Worm (Caenorhabditis elegans) whole organism, L4 larva: ENCODE measurements around the gene cyp-33B1.

Source experiments
- F49E8.2 ChIP-seq: sonication (generic microtip); optimal IDR thresholded peaks from 2 replicates; lab custom pipeline; 2016; ENCODE audit warnings: missing compliant biosample characterization, mild to moderate bottlenecking, missing genetic modification characterization, borderline replicate concordance
- ZK337.2 ChIP-seq: fragments of 200-800 bp; sonication (Bioruptor generic); IDR thresholded peaks from 2 replicates; pipeline ENCODE4 v1.3.6; 2022; ENCODE audit warnings: missing genetic modification reagents, missing genetic modification characterization, missing compliant biosample characterization
- aha-1 ChIP-seq: fragments of 150-350 bp; peaks from one replicate; lab custom pipeline; 2014; ENCODE audit warnings: missing biosample characterization, missing genetic modification characterization
- daf-16 ChIP-seq, 3 experiments: sonication (generic microtip); optimal IDR thresholded peaks; 2 replicates each; lab custom pipeline; 2016 to 2017; ENCODE audit warnings: missing genetic modification characterization in 3 of 3, missing genetic modification reagents in 3 of 3, mild to moderate bottlenecking in 2 of 3, missing compliant biosample characterization in 2 of 3, missing biosample characterization in 1 of 3, moderate library complexity in 1 of 3
- dpl-1 ChIP-seq: fragments of 150-350 bp; optimal IDR thresholded peaks from 2 replicates; lab custom pipeline; 2014; ENCODE audit warnings: missing biosample characterization, missing genetic modification reagents, missing genetic modification characterization
- egl-27 ChIP-seq: sonication (generic microtip); optimal IDR thresholded peaks from 3 replicates; lab custom pipeline; 2017; ENCODE audit warnings: missing biosample characterization, missing genetic modification reagents, missing genetic modification characterization
- egl-43 ChIP-seq: fragments of 200-800 bp; sonication (Bioruptor generic); IDR thresholded peaks from 2 replicates; pipeline ENCODE4 v1.3.6; 2022; ENCODE audit warnings: missing genetic modification reagents, missing genetic modification characterization, missing compliant biosample characterization
- gei-8 ChIP-seq: fragments of 200-800 bp; sonication (Bioruptor generic); optimal IDR thresholded peaks from 2 replicates; lab custom pipeline; 2018; ENCODE audit warnings: mild to moderate bottlenecking, missing genetic modification characterization, missing compliant biosample characterization
- lin-13 ChIP-seq: fragments of 150-350 bp; optimal IDR thresholded peaks from 2 replicates; lab custom pipeline; 2014; ENCODE audit warnings: missing biosample characterization, missing genetic modification reagents, missing genetic modification characterization
- mdl-1 ChIP-seq, 2 experiments: fragments of 150-350 bp in 1 of 2; sonication (generic microtip) in 1 of 2; optimal IDR thresholded peaks; 2 replicates each; lab custom pipeline; 2014 to 2017; ENCODE audit warnings: missing biosample characterization in 2 of 2, missing genetic modification characterization in 2 of 2
- mdt-29 ChIP-seq: fragments of 200-800 bp; sonication (Bioruptor generic); IDR thresholded peaks from 2 replicates; pipeline ENCODE4 v1.3.6; 2022; ENCODE audit warnings: missing genetic modification reagents, missing genetic modification characterization, missing compliant biosample characterization
- mep-1 ChIP-seq: fragments of 150-350 bp; sonication (generic microtip); optimal IDR thresholded peaks from 3 replicates; lab custom pipeline; 2014; ENCODE audit warnings: missing biosample characterization, missing genetic modification characterization
- mes-2 ChIP-seq: sonication (generic microtip); optimal IDR thresholded peaks from 2 replicates; lab custom pipeline; 2016; ENCODE audit warnings: missing genotype, mild to moderate bottlenecking, missing genetic modification characterization, missing compliant biosample characterization; ENCODE audit not compliant: poor library complexity, severe bottlenecking
- nhr-237 ChIP-seq: sonication (generic microtip); optimal IDR thresholded peaks from 2 replicates; lab custom pipeline; 2017; ENCODE audit warnings: missing biosample characterization, missing genetic modification characterization
- nhr-42 ChIP-seq: fragments of 200-800 bp; sonication (Bioruptor generic); IDR thresholded peaks from 2 replicates; pipeline ENCODE4 v1.3.6; 2022; ENCODE audit warnings: missing genetic modification characterization, missing compliant biosample characterization
- nhr-6 ChIP-seq: fragments of 150-350 bp; optimal IDR thresholded peaks from 2 replicates; lab custom pipeline; 2014; ENCODE audit warnings: missing biosample characterization, missing genetic modification characterization
- nhr-77 ChIP-seq: fragments of 150-350 bp; optimal IDR thresholded peaks from 2 replicates; lab custom pipeline; 2014; ENCODE audit warnings: missing biosample characterization, missing genetic modification characterization
- set-16 ChIP-seq: fragments of 200-800 bp; sonication (Bioruptor generic); IDR thresholded peaks from 2 replicates; pipeline ENCODE4 v1.3.6; 2022; ENCODE audit warnings: missing genetic modification reagents, missing genetic modification characterization, missing compliant biosample characterization
- skn-1 ChIP-seq: fragments of 150-350 bp; optimal IDR thresholded peaks from 2 replicates; lab custom pipeline; 2014; ENCODE audit warnings: missing biosample characterization, missing genetic modification characterization
- snpc-4 ChIP-seq: fragments of 150-350 bp; optimal IDR thresholded peaks from 2 replicates; lab custom pipeline; 2014; ENCODE audit warnings: missing biosample characterization, missing genetic modification characterization
- spr-1 ChIP-seq: sonication (generic microtip); optimal IDR thresholded peaks from 2 replicates; lab custom pipeline; 2016; ENCODE audit warnings: mild to moderate bottlenecking, missing genetic modification characterization, missing compliant biosample characterization
- spr-3 ChIP-seq: fragments of 200-800 bp; sonication (Bioruptor generic); optimal IDR thresholded peaks from 2 replicates; lab custom pipeline; 2018; ENCODE audit warnings: mild to moderate bottlenecking, missing genetic modification characterization, missing compliant biosample characterization
- unc-39 ChIP-seq: sonication (generic microtip); optimal IDR thresholded peaks from 2 replicates; lab custom pipeline; 2017; ENCODE audit warnings: missing biosample characterization, missing genetic modification characterization
- unc-62 ChIP-seq, 3 experiments: fragments of 150-350 bp in 1 of 3; sonication (generic microtip); optimal IDR thresholded peaks in 2 of 3; peaks in 1 of 3; 1 replicate in 1 of 3; 2 replicates in 2 of 3; lab custom pipeline; 2014 to 2017; ENCODE audit warnings: missing biosample characterization in 3 of 3, missing genetic modification characterization in 3 of 3, missing genetic modification reagents in 3 of 3, missing genotype in 1 of 3
- zip-11 ChIP-seq: fragments of 200-800 bp; sonication (Bioruptor generic); IDR thresholded peaks from 2 replicates; pipeline ENCODE4 v1.3.6; 2022; ENCODE audit warnings: missing genetic modification characterization, missing compliant biosample characterization
- ztf-7 ChIP-seq: fragments of 150-350 bp; optimal IDR thresholded peaks from 2 replicates; lab custom pipeline; 2014; ENCODE audit warnings: missing biosample characterization, missing genetic modification characterization

cyp-33B1 gene

ce11 chrV:9016479-9016878 is 24.7 kb upstream of the cyp-33B1 start, which contains the start of gene oac-40:
Gene oac-40, plus strand, starts transcription at chrV:9016779.
- TF ChIP-seq mes-2 (tag; lab: Kevin White, UChicago): no peak
- TF ChIP-seq nhr-42: no peak
- TF ChIP-seq ztf-7 (tag; lab: Kevin White, UChicago): no peak
- TF ChIP-seq mdl-1 (tag; optimal IDR thresholded peaks at IDR 0.05; lab: Kevin White, UChicago): no peak
- no peak for TF ChIP-seq ZK337.2 (GFP tag; lab: Robert Waterston, UW)
- TF ChIP-seq nhr-237: no peak
- no peak for TF ChIP-seq mep-1 (tag; lab: Kevin White, UChicago)
- no peak for TF ChIP-seq lin-13
- no peak for TF ChIP-seq dpl-1
- TF ChIP-seq, all 104 proteins: peak for 0

ce11 chrV:9018871-9019270 is 22.3 kb upstream of the cyp-33B1 start:
- TF ChIP-seq mdl-1 (tag; optimal IDR thresholded peaks at IDR 0.05; lab: Kevin White, UChicago) (no peak), unc-62 (GFP tag; optimal IDR thresholded peaks at IDR 0.05 in 1 of 2; lab: Kevin White, UChicago) (peak in 1 of 2 experiments; percentile 97), unc-62 (tag; optimal IDR thresholded peaks at IDR 0.05; lab: Kevin White, UChicago) (no peak)

- TF ChIP-seq nhr-6 (no peak), spr-3 (no peak), skn-1 (no peak), ztf-7 (tag; lab: Kevin White, UChicago) (no peak), zip-11 (no peak), mdt-29 (GFP tag; lab: Robert Waterston, UW) (no peak), mep-1 (tag; lab: Kevin White, UChicago) (no peak), snpc-4 (tag; lab: Kevin White, UChicago) (no peak)
Observed at ce11 chrV:9022078-9022477, 19.1 kb upstream of the cyp-33B1 start, which contains the start of gene oac-41. Gene oac-41, minus strand, starts transcription at chrV:9022178.

- TF ChIP-seq daf-16 (GFP tag; optimal IDR thresholded peaks at IDR 0.05; lab: Kevin White, UChicago) (no peak), daf-16 (tag; optimal IDR thresholded peaks at IDR 0.05; lab: Kevin White, UChicago) (no peak), unc-62 (GFP tag; optimal IDR thresholded peaks at IDR 0.05 in 1 of 2; lab: Kevin White, UChicago) (peak in 1 of 2 experiments; percentile 58), unc-62 (tag; optimal IDR thresholded peaks at IDR 0.05; lab: Kevin White, UChicago) (no peak), egl-43 (GFP tag; lab: Robert Waterston, UW) (no peak)
- TF ChIP-seq, all 104 proteins: peak for 1
Observed at ce11 chrV:9024713-9025112, 16.4 kb upstream of the cyp-33B1 start, which contains the start of gene bus-1. Gene bus-1, minus strand, starts transcription at chrV:9024813.

DNA sequence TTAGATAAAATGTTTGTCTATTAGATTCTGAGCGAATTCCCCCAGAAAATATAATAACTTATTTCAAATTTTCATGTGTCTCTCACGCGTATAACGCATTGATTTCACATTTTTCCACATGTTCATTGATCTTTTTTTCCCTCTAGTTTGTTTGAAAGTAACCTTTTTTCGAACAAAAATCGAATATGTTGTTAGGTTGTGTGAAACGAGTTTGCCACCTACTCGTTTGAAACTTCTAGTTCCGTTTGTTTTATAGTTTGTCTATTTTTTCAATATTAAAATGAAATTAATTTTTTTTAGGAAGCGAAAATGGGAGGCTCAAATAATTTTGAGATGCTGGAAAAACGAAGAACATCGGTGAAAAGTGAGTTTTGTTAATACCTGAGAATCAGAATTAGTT is 10.9 kb upstream of the cyp-33B1 start, which contains the start of gene C25E10.5:
Gene C25E10.5 (plus strand): TSS at position 301 of the 400 bp plus-strand sequence.
- TF ChIP-seq egl-27 (tag; lab: Kevin White, UChicago): no peak
- no peak for TF ChIP-seq unc-39 (tag; lab: Kevin White, UChicago)
- no peak for TF ChIP-seq nhr-77
- TF ChIP-seq, all 104 proteins: peak for 0

ce11 chrV:9033267-9033666 is 7.9 kb upstream of the cyp-33B1 start, which contains the start of gene C25E10.4:
Gene C25E10.4, plus strand, starts transcription at chrV:9033567.
- TF ChIP-seq dpl-1 (no peak), aha-1 (peak; percentile 37)

DNA sequence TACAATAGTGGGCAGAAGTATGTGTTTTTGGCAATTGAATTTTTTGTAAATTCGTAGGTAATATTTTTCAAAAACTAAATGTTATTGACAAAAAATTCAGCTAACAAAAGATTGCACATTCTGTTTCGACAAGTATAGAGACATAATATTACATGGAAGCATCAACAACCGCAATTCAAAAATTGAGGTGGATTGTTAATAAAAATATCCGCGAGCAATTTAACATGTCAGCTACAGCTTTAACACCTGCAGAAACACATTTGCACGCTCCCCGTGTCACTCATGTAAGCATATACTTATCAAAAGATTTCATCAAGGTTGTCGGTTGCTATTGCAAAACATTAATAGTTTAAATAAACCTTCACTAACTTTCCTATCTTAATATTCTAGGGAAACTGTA is 5.4 kb upstream of the cyp-33B1 start, which contains the start of gene srsx-34:
Gene srsx-34 (plus strand): TSS at position 301 of the 400 bp plus-strand sequence.
- TF ChIP-seq aha-1: peak; percentile 31
- TF ChIP-seq set-16 (GFP tag; lab: Robert Waterston, UW): no peak
- TF ChIP-seq ztf-7 (tag; lab: Kevin White, UChicago): no peak
- TF ChIP-seq gei-8 (GFP tag; lab: Kevin White, UChicago): no peak

ce11 chrV:9044871-9045270 is 3.7 kb downstream of the cyp-33B1 start, which contains the start of gene nhr-30:
Gene nhr-30, plus strand, starts transcription at chrV:9045171.
- TF ChIP-seq spr-1 (no peak), unc-62 (GFP tag; optimal IDR thresholded peaks at IDR 0.05 in 1 of 2; lab: Kevin White, UChicago) (peak in 1 of 2 experiments; percentile 1), unc-62 (tag; optimal IDR thresholded peaks at IDR 0.05; lab: Kevin White, UChicago) (no peak), F49E8.2 (no peak)
